Worm (Caenorhabditis elegans): ENCODE results near the gene msrp-4.

DNA sequence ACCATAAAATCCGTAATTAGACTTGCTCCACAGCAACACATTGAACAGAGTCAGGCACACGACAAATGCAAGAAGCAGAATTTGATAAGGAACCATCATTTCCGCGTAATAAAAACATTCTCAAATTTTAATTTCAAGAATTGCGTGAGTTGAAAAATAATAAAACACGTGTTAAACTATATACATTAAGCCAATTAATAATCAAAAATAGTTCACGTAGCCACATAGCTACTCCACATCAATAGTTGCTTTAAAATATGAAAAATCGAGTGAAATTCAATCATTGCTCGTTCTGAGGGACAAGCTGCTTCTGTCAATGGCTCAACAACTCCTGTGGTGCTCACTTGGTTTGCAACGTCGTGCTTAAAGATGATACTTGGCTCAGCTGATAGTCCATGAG lies 39.7 kb downstream of the msrp-4 start, which contains the start of gene Y39F10A.3:
- no peak for TF ChIP-seq tbx-2 (tag; optimal IDR thresholded peaks at IDR 0.05)
- TF ChIP-seq dmd-4 (tag; optimal IDR thresholded peaks at IDR 0.05; ENCODE audit: borderline replicate concordance) = no peak
- TF ChIP-seq elt-4 (tag; optimal IDR thresholded peaks at IDR 0.05) = no peak
- no peak for TF ChIP-seq nhr-11 (tag; optimal IDR thresholded peaks at IDR 0.05)
- TF ChIP-seq hlh-6 (tag; optimal IDR thresholded peaks at IDR 0.05) = no peak
- no peak for TF ChIP-seq fkh-6 (tag; optimal IDR thresholded peaks at IDR 0.05)
- no peak for TF ChIP-seq ceh-45 (GFP tag; IDR thresholded peaks at IDR 0.05)
- TF ChIP-seq nfya-1 (tag; optimal IDR thresholded peaks at IDR 0.05) = no peak
